Worm (Caenorhabditis elegans) whole organism, young adult: Measurements from ENCODE around the gene R08D7.7.
"Not testable (repeated sequence)": the region's sequence is repeated elsewhere in the genome, so short reads cannot be mapped to it uniquely, and the experiment has no call there.

Source experiments
- K11D2.4 ChIP-seq: fragments of 200-800 bp; sonication (Bioruptor generic); IDR thresholded peaks from 2 replicates; pipeline ENCODE4 v1.3.6; 2022; ENCODE audit warnings: missing genetic modification reagents, missing genetic modification characterization, missing compliant biosample characterization
- ama-1 ChIP-seq, 3 experiments: fragments of 150-350 bp in 1 of 3; sonication (generic microtip) in 2 of 3; optimal IDR thresholded peaks; 2 replicates each; lab custom pipeline; 2014 to 2018; ENCODE audit warnings: missing biosample characterization in 2 of 3, missing genetic modification characterization in 2 of 3, missing genetic modification reagents in 2 of 3
- xnd-1 ChIP-seq: sonication (generic microtip); optimal IDR thresholded peaks from 2 replicates; lab custom pipeline; 2016; ENCODE audit warnings: missing genotype, missing genetic modification reagents, missing genetic modification characterization, missing compliant biosample characterization

DNA sequence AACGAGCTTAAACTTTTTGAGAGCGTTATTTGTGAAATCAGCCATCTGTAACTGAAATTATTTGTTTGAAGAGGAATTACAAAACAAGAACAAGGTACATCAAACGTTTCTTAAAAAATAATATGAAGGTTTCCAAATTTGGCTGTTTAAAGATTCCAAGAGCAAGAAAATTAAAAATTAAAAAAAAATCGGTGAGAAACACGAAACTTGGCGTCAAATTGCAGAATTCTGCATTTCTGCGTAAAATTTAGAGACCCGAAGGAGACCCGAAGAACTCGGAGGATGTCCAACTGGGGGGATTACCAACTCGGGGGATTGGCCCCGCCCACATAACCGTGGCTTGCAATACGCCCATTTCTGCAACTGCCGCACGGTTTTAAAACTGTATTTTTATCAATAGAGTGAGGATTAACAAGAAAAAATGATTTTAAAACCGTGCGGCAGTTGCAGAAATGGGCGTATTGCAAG, 16.1 kb downstream of the R08D7.7 start, which contains the start of gene rab-6.1:
- not testable (repeated sequence) for TF ChIP-seq ama-1 (optimal IDR thresholded peaks at IDR 0.05; lab: Kevin White, UChicago); ama-1 (GFP tag; optimal IDR thresholded peaks at IDR 0.05; lab: Kevin White, UChicago); K11D2.4 (GFP tag; lab: Robert Waterston, UW); xnd-1
